Worm (Caenorhabditis elegans) whole organism, mixed stage, embryonic: Measurements from ENCODE around the gene Y37A1A.4.
A peak's percentile ranks its signal among the peaks of the same experiment; 100 is the strongest.

Experiments
- M03D4.4 ChIP-seq: sonication (generic microtip); optimal IDR thresholded peaks from 2 replicates; lab custom pipeline; 2017; ENCODE audit warnings: mild to moderate bottlenecking, missing genetic modification characterization, missing compliant biosample characterization
- bed-3 ChIP-seq: fragments of 200-800 bp; sonication (Bioruptor generic); optimal IDR thresholded peaks from 3 replicates; lab custom pipeline; 2018; ENCODE audit warnings: mild to moderate bottlenecking, missing genetic modification characterization, moderate library complexity, missing compliant biosample characterization
- blmp-1 ChIP-seq: fragments of 150-350 bp; optimal IDR thresholded peaks from 2 replicates; lab custom pipeline; 2014; ENCODE audit warnings: missing biosample characterization, missing genetic modification characterization
- ceh-39 ChIP-seq: fragments of 150-350 bp; optimal IDR thresholded peaks from 2 replicates; lab custom pipeline; 2014; ENCODE audit warnings: missing biosample characterization, missing genetic modification characterization
- ceh-43 ChIP-seq: fragments of 200-800 bp; sonication (Bioruptor generic); optimal IDR thresholded peaks from 2 replicates; lab custom pipeline; 2018; ENCODE audit warnings: mild to moderate bottlenecking, missing genetic modification characterization, moderate library complexity, missing compliant biosample characterization
- ceh-83 ChIP-seq: fragments of 200-800 bp; sonication (Bioruptor generic); optimal IDR thresholded peaks from 2 replicates; lab custom pipeline; 2018; ENCODE audit warnings: mild to moderate bottlenecking, missing genetic modification characterization, missing compliant biosample characterization
- ces-1 ChIP-seq: fragments of 150-350 bp; optimal IDR thresholded peaks from 2 replicates; lab custom pipeline; 2014; ENCODE audit warnings: missing biosample characterization, missing genetic modification reagents, missing genetic modification characterization
- cnd-1 ChIP-seq: fragments of 200-800 bp; sonication (Bioruptor generic); optimal IDR thresholded peaks from 2 replicates; lab custom pipeline; 2018; ENCODE audit warnings: mild to moderate bottlenecking, missing genetic modification characterization, missing compliant biosample characterization
- drap-1 ChIP-seq: fragments of 200-800 bp; sonication (Bioruptor generic); optimal IDR thresholded peaks from 3 replicates; lab custom pipeline; 2018; ENCODE audit warnings: mild to moderate bottlenecking, missing genetic modification characterization, missing compliant biosample characterization
- elt-1 ChIP-seq: sonication (generic microtip); optimal IDR thresholded peaks from 2 replicates; lab custom pipeline; 2017; ENCODE audit warnings: missing genetic modification characterization, mild to moderate bottlenecking, missing compliant biosample characterization, antibody characterized with exemption, moderate library complexity, borderline replicate concordance; ENCODE audit not compliant: insufficient read depth
- elt-3 ChIP-seq: fragments of 150-350 bp; optimal IDR thresholded peaks from 2 replicates; lab custom pipeline; 2014; ENCODE audit warnings: missing biosample characterization, missing genetic modification characterization
- flh-1 ChIP-seq: fragments of 200-800 bp; sonication (Bioruptor generic); optimal IDR thresholded peaks from 2 replicates; lab custom pipeline; 2018; ENCODE audit warnings: mild to moderate bottlenecking, missing genetic modification characterization, moderate library complexity, missing compliant biosample characterization
- ham-2 ChIP-seq: fragments of 200-800 bp; sonication (Bioruptor generic); optimal IDR thresholded peaks from 2 replicates; lab custom pipeline; 2018; ENCODE audit warnings: mild to moderate bottlenecking, missing genetic modification characterization, missing compliant biosample characterization
- hlh-1 ChIP-seq: fragments of 150-350 bp; optimal IDR thresholded peaks from 2 replicates; lab custom pipeline; 2014; ENCODE audit warnings: missing biosample characterization, missing genetic modification reagents, missing genetic modification characterization
- lin-13 ChIP-seq: fragments of 150-350 bp; optimal IDR thresholded peaks from 2 replicates; lab custom pipeline; 2014; ENCODE audit warnings: missing biosample characterization, missing genetic modification characterization
- lin-32 ChIP-seq: fragments of 200-800 bp; sonication (Bioruptor generic); optimal IDR thresholded peaks from 2 replicates; lab custom pipeline; 2018; ENCODE audit warnings: mild to moderate bottlenecking, missing genetic modification characterization, missing compliant biosample characterization
- lsy-2 ChIP-seq: fragments of 150-350 bp; optimal IDR thresholded peaks from 2 replicates; lab custom pipeline; 2014; ENCODE audit warnings: missing biosample characterization, missing genetic modification characterization
- mab-5 ChIP-seq: fragments of 150-350 bp; optimal IDR thresholded peaks from 2 replicates; lab custom pipeline; 2014; ENCODE audit warnings: missing biosample characterization, missing genetic modification characterization
- mep-1 ChIP-seq: fragments of 150-350 bp; optimal IDR thresholded peaks from 2 replicates; lab custom pipeline; 2017; ENCODE audit warnings: missing biosample characterization, missing genetic modification reagents, missing genetic modification characterization, inconsistent platforms
- mls-2 ChIP-seq: sonication (generic microtip); optimal IDR thresholded peaks from 2 replicates; lab custom pipeline; 2016; ENCODE audit warnings: mild to moderate bottlenecking, missing genetic modification characterization, moderate library complexity, missing compliant biosample characterization
- nhr-12 ChIP-seq: fragments of 150-350 bp; optimal IDR thresholded peaks from 2 replicates; lab custom pipeline; 2014; ENCODE audit warnings: missing biosample characterization, missing genetic modification characterization
- nhr-2 ChIP-seq: fragments of 150-350 bp; optimal IDR thresholded peaks from 2 replicates; lab custom pipeline; 2014; ENCODE audit warnings: missing biosample characterization, missing genetic modification characterization
- nhr-237 ChIP-seq: fragments of 150-350 bp; optimal IDR thresholded peaks from 2 replicates; lab custom pipeline; 2014; ENCODE audit warnings: missing biosample characterization, missing genetic modification characterization
- nhr-28 ChIP-seq: fragments of 150-350 bp; optimal IDR thresholded peaks from 2 replicates; lab custom pipeline; 2014; ENCODE audit warnings: missing biosample characterization, missing genetic modification characterization
- nhr-76 ChIP-seq: sonication (generic microtip); optimal IDR thresholded peaks from 2 replicates; lab custom pipeline; 2017; ENCODE audit warnings: missing biosample characterization, missing genetic modification characterization
- pha-4 ChIP-seq: fragments of 150-350 bp; optimal IDR thresholded peaks from 2 replicates; lab custom pipeline; 2018; ENCODE audit warnings: missing biosample characterization, missing genetic modification reagents, missing genetic modification characterization
- sem-2 ChIP-seq: fragments of 200-800 bp; sonication (Bioruptor generic); optimal IDR thresholded peaks from 2 replicates; lab custom pipeline; 2018; ENCODE audit warnings: mild to moderate bottlenecking, missing genetic modification characterization, missing compliant biosample characterization
- snpc-4 ChIP-seq: fragments of 150-350 bp; optimal IDR thresholded peaks from 2 replicates; lab custom pipeline; 2014; ENCODE audit warnings: missing biosample characterization, missing genetic modification characterization
- sptf-1 ChIP-seq: sonication (generic microtip); optimal IDR thresholded peaks from 2 replicates; lab custom pipeline; 2017; ENCODE audit warnings: mild to moderate bottlenecking, missing genetic modification characterization, moderate library complexity, missing compliant biosample characterization
- tbx-8 ChIP-seq: fragments of 200-800 bp; sonication (Bioruptor generic); optimal IDR thresholded peaks from 2 replicates; lab custom pipeline; 2018; ENCODE audit warnings: mild to moderate bottlenecking, missing genetic modification characterization, moderate library complexity, missing compliant biosample characterization
- unc-120 ChIP-seq: sonication (generic microtip); optimal IDR thresholded peaks from 2 replicates; lab custom pipeline; 2017; ENCODE audit warnings: missing genetic modification characterization, missing compliant biosample characterization; ENCODE audit not compliant: poor library complexity, severe bottlenecking
- unc-39 ChIP-seq: fragments of 150-350 bp; optimal IDR thresholded peaks from 2 replicates; lab custom pipeline; 2014; ENCODE audit warnings: missing biosample characterization, missing genetic modification characterization
- unc-62 ChIP-seq: fragments of 150-350 bp; optimal IDR thresholded peaks from 2 replicates; lab custom pipeline; 2014; ENCODE audit warnings: missing biosample characterization, missing genetic modification reagents, missing genetic modification characterization
- zip-8 ChIP-seq: fragments of 150-350 bp; optimal IDR thresholded peaks from 2 replicates; lab custom pipeline; 2014; ENCODE audit warnings: missing biosample characterization, missing genetic modification characterization
- ztf-11 ChIP-seq: fragments of 150-350 bp; optimal IDR thresholded peaks from 2 replicates; lab custom pipeline; 2014; ENCODE audit warnings: missing biosample characterization, missing genetic modification characterization

Y37A1A.4 gene

DNA sequence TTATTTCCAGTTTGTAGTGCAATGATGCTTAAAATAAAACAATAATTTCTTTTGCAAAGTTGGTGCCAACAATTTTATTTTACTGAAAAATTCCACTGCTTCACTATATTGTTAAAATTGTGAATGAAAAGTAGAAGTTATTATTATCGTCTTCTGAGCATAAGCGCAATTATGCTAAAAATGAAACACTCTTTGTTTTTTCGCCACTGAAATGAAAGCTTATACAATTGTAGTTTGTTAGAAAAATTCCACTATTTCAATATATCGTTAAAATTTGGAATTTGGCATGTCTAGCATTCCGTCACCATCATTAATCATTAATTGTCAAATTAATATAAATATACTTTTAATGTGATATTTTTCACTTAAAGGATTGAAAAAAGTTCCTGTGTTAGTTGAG, 19.8 kb downstream of the Y37A1A.4 start:
- TF ChIP-seq cnd-1 (tag; lab: Kevin White, UChicago) (no peak), nhr-76 (tag; lab: Kevin White, UChicago) (no peak), nhr-237 (no peak), nhr-12 (tag; lab: Kevin White, UChicago) (no peak), zip-8 (tag; lab: Kevin White, UChicago) (no peak), elt-1 (tag; lab: Kevin White, UChicago) (no peak)

DNA sequence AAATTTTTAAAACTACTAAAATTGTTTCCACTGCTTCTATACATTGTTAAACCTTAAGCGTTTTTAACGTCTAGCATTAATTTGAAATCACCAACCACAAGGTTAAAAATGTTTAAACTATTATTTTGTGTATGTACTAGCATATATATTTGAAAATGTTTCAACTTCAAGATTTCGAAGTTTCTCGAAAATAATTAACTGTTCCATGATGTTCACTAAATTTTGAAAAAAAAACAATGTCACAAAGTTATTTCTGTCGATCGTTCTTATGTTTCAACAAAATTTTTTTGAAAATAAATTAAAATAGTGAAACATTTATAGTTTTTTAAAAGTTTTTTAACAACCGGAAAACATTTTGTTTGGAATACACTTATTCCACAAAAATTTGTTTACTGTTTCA, 20.4 kb downstream of the Y37A1A.4 start:
- TF ChIP-seq snpc-4: no peak
- TF ChIP-seq cnd-1 (tag; lab: Kevin White, UChicago): no peak
- TF ChIP-seq zip-8 (tag; lab: Kevin White, UChicago): no peak
- no peak for TF ChIP-seq ceh-39
- no peak for TF ChIP-seq hlh-1
- TF ChIP-seq ham-2: no peak
- TF ChIP-seq nhr-76 (tag; lab: Kevin White, UChicago): no peak
- no peak for TF ChIP-seq mep-1 (tag; lab: Kevin White, UChicago)
- no peak for TF ChIP-seq sptf-1 (tag; lab: Kevin White, UChicago)
- TF ChIP-seq lsy-2 (tag; lab: Kevin White, UChicago): no peak
- no peak for TF ChIP-seq unc-62 (GFP tag; lab: Kevin White, UChicago)
- no peak for TF ChIP-seq lin-32 (GFP tag; lab: Kevin White, UChicago)
- no peak for TF ChIP-seq mls-2 (tag; lab: Kevin White, UChicago)
- no peak for TF ChIP-seq ceh-43 (GFP tag; lab: Kevin White, UChicago)
- no peak for TF ChIP-seq tbx-8 (GFP tag; lab: Kevin White, UChicago)
- no peak for TF ChIP-seq unc-120

DNA sequence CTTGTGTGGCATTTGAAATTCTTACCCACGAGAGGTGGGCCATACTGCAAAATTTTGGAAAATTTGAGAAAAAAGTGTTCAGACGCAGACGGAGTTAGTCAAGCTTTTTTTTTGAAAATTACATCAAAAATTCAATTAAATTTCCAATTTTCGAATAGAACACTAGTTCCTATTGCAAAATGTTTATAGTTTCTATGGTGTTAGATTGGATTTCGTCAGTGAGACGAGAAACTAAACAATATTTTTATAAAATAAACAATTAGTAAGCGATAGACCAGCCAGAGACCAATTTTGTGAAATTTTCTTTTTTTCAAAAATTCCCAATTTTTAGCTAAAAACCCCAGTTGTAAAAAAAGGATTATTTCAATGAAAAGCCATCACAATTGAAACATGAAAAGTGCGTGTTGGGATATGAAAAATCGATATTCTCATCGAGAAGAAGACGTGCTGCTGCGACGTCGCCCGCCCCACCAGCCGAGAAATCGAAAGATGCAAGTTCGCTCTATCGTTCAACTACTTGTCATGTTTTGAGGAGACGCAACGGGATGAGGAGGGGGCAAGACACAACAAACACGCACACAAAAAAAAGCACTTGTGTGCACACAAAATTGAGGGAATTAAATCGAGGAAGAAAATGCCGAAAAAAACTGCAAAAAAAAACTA, 45.7 kb downstream of the Y37A1A.4 start, which contains the start of gene dnbp-1:
TSS of gene dnbp-1 (minus strand) at position 51 of the 663 bp plus-strand sequence.
- TF ChIP-seq sem-2 (GFP tag; lab: Kevin White, UChicago) (no peak), tbx-8 (GFP tag; lab: Kevin White, UChicago) (no peak), lin-13 (tag; lab: Kevin White, UChicago) (peak; percentile 69), blmp-1 (tag; lab: Kevin White, UChicago) (no peak), ceh-83 (GFP tag; lab: Kevin White, UChicago) (no peak), ces-1 (peak; percentile 60), ztf-11 (no peak), nhr-12 (tag; lab: Kevin White, UChicago) (no peak), lin-32 (GFP tag; lab: Kevin White, UChicago) (no peak), elt-1 (tag; lab: Kevin White, UChicago) (no peak), flh-1 (GFP tag; lab: Kevin White, UChicago) (no peak), cnd-1 (tag; lab: Kevin White, UChicago) (no peak), drap-1 (GFP tag; lab: Kevin White, UChicago) (no peak), unc-62 (GFP tag; lab: Kevin White, UChicago) (peak; percentile 54), unc-120 (no peak), bed-3 (GFP tag; lab: Kevin White, UChicago) (no peak), lsy-2 (tag; lab: Kevin White, UChicago) (peak; percentile 55), sptf-1 (tag; lab: Kevin White, UChicago) (no peak), mab-5 (tag; lab: Kevin White, UChicago) (no peak), ham-2 (no peak), M03D4.4 (tag; lab: Kevin White, UChicago) (no peak), hlh-1 (no peak), nhr-237 (peak; percentile 26), elt-3 (tag; lab: Kevin White, UChicago) (no peak), ceh-39 (peak; percentile 59), mep-1 (tag; lab: Kevin White, UChicago) (peak; percentile 87), mls-2 (tag; lab: Kevin White, UChicago) (peak; percentile 47), snpc-4 (no peak), nhr-76 (tag; lab: Kevin White, UChicago) (no peak), zip-8 (tag; lab: Kevin White, UChicago) (no peak), nhr-2 (peak; percentile 27), pha-4 (tag; lab: Kevin White, UChicago) (peak; percentile 35), unc-39 (tag; lab: Kevin White, UChicago) (no peak), nhr-28 (tag; lab: Kevin White, UChicago) (no peak), ceh-43 (GFP tag; lab: Kevin White, UChicago) (no peak)
- TF ChIP-seq, all 35 proteins: peak for 10
